Worm (Caenorhabditis elegans) whole organism, early embryonic: ENCODE data around the gene acdh-12.

ENCODE experiments used
- F13C5.2 ChIP-seq: sonication (generic microtip); optimal IDR thresholded peaks from 2 replicates; lab custom pipeline; 2017; ENCODE audit warnings: mild to moderate bottlenecking, missing genetic modification characterization, inconsistent platforms, missing compliant biosample characterization
- ama-1 ChIP-seq: fragments of 150-350 bp; optimal IDR thresholded peaks from 2 replicates; lab custom pipeline; 2014
- ceh-13 ChIP-seq: fragments of 200-800 bp; sonication (Bioruptor generic); optimal IDR thresholded peaks from 2 replicates; lab custom pipeline; 2018; ENCODE audit warnings: mild to moderate bottlenecking, missing genetic modification characterization, missing compliant biosample characterization
- ets-7 ChIP-seq: sonication (generic microtip); optimal IDR thresholded peaks from 2 replicates; lab custom pipeline; 2016; ENCODE audit warnings: missing genotype, missing genetic modification characterization, missing compliant biosample characterization
- flt-1 ChIP-seq: fragments of 200-800 bp; sonication (Bioruptor generic); IDR thresholded peaks from 2 replicates; pipeline ENCODE4 v1.3.6; 2022; ENCODE audit warnings: missing genetic modification characterization, missing compliant biosample characterization
- hnd-1 ChIP-seq: sonication (generic microtip); optimal IDR thresholded peaks from 2 replicates; lab custom pipeline; 2016; ENCODE audit warnings: missing genetic modification characterization, missing compliant biosample characterization
- scrt-1 ChIP-seq: fragments of 200-800 bp; sonication (Bioruptor generic); IDR thresholded peaks from 2 replicates; pipeline ENCODE4 v1.3.6; 2022; ENCODE audit warnings: missing genetic modification characterization, missing compliant biosample characterization
- sea-1 ChIP-seq: fragments of 200-800 bp; sonication (Bioruptor generic); conservative IDR thresholded peaks from 2 replicates; pipeline ENCODE4 v1.3.6; 2022; ENCODE audit warnings: missing genetic modification characterization, missing compliant biosample characterization
- tbx-11 ChIP-seq: fragments of 200-800 bp; sonication (Bioruptor generic); IDR thresholded peaks from 2 replicates; pipeline ENCODE4 v1.3.6; 2022; ENCODE audit warnings: missing genetic modification characterization, missing compliant biosample characterization

DNA sequence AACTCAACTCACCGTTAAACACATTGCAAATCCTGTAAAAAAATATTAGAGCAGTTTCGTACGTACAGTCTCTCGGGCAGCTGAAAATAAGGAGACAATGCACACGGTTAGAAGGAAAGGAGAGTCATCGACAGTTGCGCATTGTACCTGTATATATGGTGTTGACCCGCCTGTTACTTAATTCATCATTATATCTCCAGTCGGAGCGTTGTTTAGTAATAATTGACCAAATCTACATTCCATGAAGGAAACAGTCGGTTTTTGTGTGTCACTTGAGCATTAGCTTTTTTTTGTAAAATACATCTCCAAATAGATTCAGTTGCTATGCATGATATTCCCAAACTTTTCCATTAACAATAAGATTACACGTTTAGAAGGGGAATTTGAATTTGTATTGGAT is 33.9 kb downstream of the acdh-12 start, which contains the start of gene C27H5.12:
- TF ChIP-seq tbx-11 (no peak), ets-7 (no peak), scrt-1 (no peak), ceh-13 (GFP tag; lab: Kevin White, UChicago) (no peak), hnd-1 (no peak), ama-1 (lab: Kevin White, UChicago) (no peak), F13C5.2 (tag; lab: Kevin White, UChicago) (no peak), flt-1 (GFP tag; lab: Robert Waterston, UW) (no peak), sea-1 (GFP tag; lab: Robert Waterston, UW) (no peak)
